Worm (Caenorhabditis elegans) whole organism, L4/young adult: ENCODE data around the gene sco-1.

Experiments
- W03F9.2 ChIP-seq: fragments of 150-350 bp; optimal IDR thresholded peaks from 2 replicates; lab custom pipeline; 2014; ENCODE audit warnings: missing biosample characterization, missing genetic modification characterization
- dao-5 ChIP-seq: sonication (generic microtip); optimal IDR thresholded peaks from 2 replicates; lab custom pipeline; 2016; ENCODE audit warnings: missing genotype, missing genetic modification characterization, moderate library complexity, missing compliant biosample characterization
- him-1 ChIP-seq: sonication (generic microtip); optimal IDR thresholded peaks from 2 replicates; lab custom pipeline; 2016; ENCODE audit warnings: missing genotype, missing genetic modification reagents, missing genetic modification characterization, missing compliant biosample characterization

- TF ChIP-seq W03F9.2 = no peak
- no peak for TF ChIP-seq dao-5 (tag; lab: Kevin White, UChicago)
- TF ChIP-seq him-1 (tag; lab: Kevin White, UChicago) = no peak
These were observed 24.6 kb downstream of the sco-1 start, which contains the start of gene mog-2 for ce11 chrII:4324061-4324460.
